Fruit fly (Drosophila melanogaster): ENCODE data around the gene Nhe2.

Gene Nhe2

DNA sequence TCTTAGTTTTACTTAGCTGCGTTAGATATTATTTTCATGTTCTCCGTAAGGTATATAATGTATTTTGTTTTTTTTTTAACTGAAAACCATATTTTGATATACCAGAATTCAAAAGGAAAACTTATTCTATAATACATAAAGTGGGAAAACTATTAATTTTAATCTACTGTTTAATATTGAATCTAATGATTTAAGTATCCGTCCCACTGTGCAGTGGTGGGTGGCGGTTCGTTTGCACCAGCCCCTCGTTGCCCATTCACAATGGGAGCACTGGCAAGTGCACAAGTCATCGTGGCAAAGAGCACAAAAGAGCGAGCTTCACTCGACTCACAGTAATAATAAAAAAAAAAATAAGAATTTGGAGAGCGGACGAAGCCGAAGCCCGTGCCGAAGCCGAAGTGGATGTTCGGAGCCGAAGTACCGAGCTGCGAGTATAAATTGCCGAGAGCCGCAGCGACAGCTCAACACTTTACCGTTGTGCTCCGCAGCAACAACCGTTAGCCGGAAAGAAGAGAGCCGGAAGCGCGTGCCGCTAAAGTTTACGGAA lies 7.8 kb upstream of the Nhe2 start, which contains the start of gene CG34136 (continued):
- TF ChIP-seq NC2β (GFP tag; optimal IDR thresholded peaks at IDR 0.05) (peak; percentile 1), HLH4C (GFP tag; IDR thresholded peaks at IDR 0.05; ENCODE audit: partially characterized antibody) (peak; percentile 44; the same call in 1 of the 3 replicates), CG34224 (GFP tag; IDR thresholded peaks at IDR 0.05; ENCODE audit: partially characterized antibody) (0 out of 3 replicates have a peak, but pooled peaks have one; percentile 9), CG11696 (GFP tag; IDR thresholded peaks at IDR 0.05) (no peak), fd96Cb (tag; optimal IDR thresholded peaks at IDR 0.05) (peak; percentile 20), CG4328 (GFP tag; optimal IDR thresholded peaks at IDR 0.05) (no peak), CG2199 (GFP tag; IDR thresholded peaks at IDR 0.05) (no peak), Pdp1 (GFP tag; optimal IDR thresholded peaks at IDR 0.05) (no peak), Mad (GFP tag; optimal IDR thresholded peaks at IDR 0.05) (no peak), HmgZ (tag; optimal IDR thresholded peaks at IDR 0.05) (no peak), ato (GFP tag; IDR thresholded peaks at IDR 0.05; ENCODE audit: partially characterized antibody) (no peak), bab2 (GFP tag; optimal IDR thresholded peaks at IDR 0.05) (no peak), Xrp1 (GFP tag; IDR thresholded peaks at IDR 0.05) (peak; percentile 44; the same call in 1 of the 2 replicates), CG1529 (GFP tag; optimal IDR thresholded peaks at IDR 0.05) (no peak), CG13287 (GFP tag; IDR thresholded peaks at IDR 0.05; ENCODE audit: partially characterized antibody) (no peak), ftz-f1 (GFP tag; optimal IDR thresholded peaks at IDR 0.05) (no peak), HmgD (GFP tag; optimal IDR thresholded peaks at IDR 0.05) (no peak), CG3995 (GFP tag; optimal IDR thresholded peaks at IDR 0.05) (no peak), CG7745 (tag; optimal IDR thresholded peaks at IDR 0.05) (no peak), phol (tag; optimal IDR thresholded peaks at IDR 0.05) (peak; percentile 57), jigr1 (GFP tag; IDR thresholded peaks at IDR 0.05) (no peak), CG12236 (GFP tag; optimal IDR thresholded peaks at IDR 0.05) (no peak), CG2678 (tag; optimal IDR thresholded peaks at IDR 0.05) (peak; percentile 69), CG13123 (GFP tag; optimal IDR thresholded peaks at IDR 0.05) (no peak), CHES-1-like (GFP tag; optimal IDR thresholded peaks at IDR 0.05) (no peak), dati (GFP tag; IDR thresholded peaks at IDR 0.05) (no peak), CG9932 (GFP tag; IDR thresholded peaks at IDR 0.05) (no peak), so (GFP tag; IDR thresholded peaks at IDR 0.05) (0 out of 3 replicates have a peak, but pooled peaks have one; percentile 26), CG4707 (GFP tag; optimal IDR thresholded peaks at IDR 0.05) (peak; percentile 73), Neu2 (GFP tag; optimal IDR thresholded peaks at IDR 0.05; ENCODE audit: borderline replicate concordance) (no peak), HLH3B (GFP tag; IDR thresholded peaks at IDR 0.05) (no peak), CG11560 (tag; IDR thresholded peaks at IDR 0.05) (no peak), gfzf (GFP tag; optimal IDR thresholded peaks at IDR 0.05) (no peak), Meics (GFP tag; optimal IDR thresholded peaks at IDR 0.05) (peak; percentile 33), kay (GFP tag; optimal IDR thresholded peaks at IDR 0.05) (no peak), slp2 (GFP tag; optimal IDR thresholded peaks at IDR 0.05) (no peak), Atf3 (GFP tag; optimal IDR thresholded peaks at IDR 0.05) (no peak), Mrtf (GFP tag; IDR thresholded peaks at IDR 0.05) (no peak), CG31365 (tag; optimal IDR thresholded peaks at IDR 0.05) (no peak), gro (GFP tag; optimal IDR thresholded peaks at IDR 0.05) (no peak), CG6813 (GFP tag; optimal IDR thresholded peaks at IDR 0.05) (peak; percentile 59), nerfin-2 (GFP tag; IDR thresholded peaks at IDR 0.05; ENCODE audit: partially characterized antibody) (no peak), inv (GFP tag; IDR thresholded peaks at IDR 0.05; ENCODE audit: partially characterized antibody) (no peak), lab (GFP tag; optimal IDR thresholded peaks at IDR 0.05) (peak; percentile 69), sqz (GFP tag; optimal IDR thresholded peaks at IDR 0.05) (peak; percentile 87), CG6854 (GFP tag; optimal IDR thresholded peaks at IDR 0.05) (peak; percentile 5), CG17568 (GFP tag; optimal IDR thresholded peaks at IDR 0.05) (no peak), gcm (GFP tag; optimal IDR thresholded peaks at IDR 0.05) (no peak), CG4360 (GFP tag; IDR thresholded peaks at IDR 0.05) (no peak), Tbp (GFP tag; optimal IDR thresholded peaks at IDR 0.05) (no peak)

Data from whole organism, embryonic.